Fruit fly (Drosophila melanogaster) whole organism, embryonic: ENCODE measurements around the gene CG2614.

ENCODE experiments used
- CG34376 ChIP-seq: fragments of 200-800 bp; sonication (Bioruptor generic); optimal IDR thresholded peaks from 2 replicates; lab custom pipeline; 2018; ENCODE audit warnings: missing biosample characterization, mild to moderate bottlenecking, missing genetic modification characterization
- Lhr ChIP-seq: fragments of 200-800 bp; sonication (Bioruptor generic); optimal IDR thresholded peaks from 3 replicates; lab custom pipeline; 2017; ENCODE audit warnings: mild to moderate bottlenecking, missing biosample characterization, missing genetic modification reagents, missing genetic modification characterization
- onecut ChIP-seq: fragments of 200-800 bp; sonication (Bioruptor generic); IDR thresholded peaks from 2 replicates; pipeline ENCODE4 v1.3.6; 2022; ENCODE audit warnings: missing biosample characterization, missing genetic modification characterization

DNA sequence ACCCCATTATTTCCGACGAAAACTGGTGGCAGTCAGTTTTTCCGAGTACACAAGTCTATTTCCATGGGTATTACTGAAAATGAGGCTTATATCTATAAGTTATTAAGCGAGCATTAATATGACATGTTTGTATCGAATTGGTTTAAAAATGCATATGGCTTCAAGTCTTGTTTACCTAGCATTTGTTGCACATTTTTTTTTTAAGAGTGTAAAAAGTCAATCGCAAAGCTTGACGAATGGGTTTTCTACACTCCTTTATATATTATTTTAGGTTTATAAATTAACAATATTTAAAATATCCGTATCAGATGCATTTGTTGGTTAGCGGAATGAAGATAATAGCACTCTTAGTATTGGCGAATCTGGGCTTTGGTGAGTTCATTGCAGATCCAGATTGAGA is 16.4 kb upstream of the CG2614 start, which contains the start of gene CG31680:
- TF ChIP-seq Lhr (no peak), onecut (GFP tag; lab: Robert Waterston, UW) (no peak), CG34376 (GFP tag; lab: Kevin White, UChicago) (no peak)
